Worm (Caenorhabditis elegans) whole organism, L3 larva: ENCODE measurements around the gene srlf-30.

Experiments used
- elt-1 ChIP-seq: fragments of 150-350 bp; optimal IDR thresholded peaks from 2 replicates; lab custom pipeline; 2014; ENCODE audit warnings: missing biosample characterization, missing genetic modification characterization
- mml-1 ChIP-seq: fragments of 150-350 bp; sonication (generic microtip); optimal IDR thresholded peaks from 3 replicates; lab custom pipeline; 2014; ENCODE audit warnings: missing biosample characterization, missing genetic modification characterization
- nfya-1 ChIP-seq: sonication (generic microtip); optimal IDR thresholded peaks from 2 replicates; lab custom pipeline; 2017; ENCODE audit warnings: missing genetic modification characterization, mild to moderate bottlenecking, missing compliant biosample characterization, antibody characterized with exemption, moderate library complexity; ENCODE audit not compliant: insufficient read depth
- nhr-12 ChIP-seq: fragments of 150-350 bp; optimal IDR thresholded peaks from 2 replicates; lab custom pipeline; 2014; ENCODE audit warnings: missing biosample characterization, missing genetic modification characterization
- nhr-237 ChIP-seq: fragments of 150-350 bp; optimal IDR thresholded peaks from 2 replicates; lab custom pipeline; 2014; ENCODE audit warnings: missing biosample characterization, missing genetic modification characterization
- nhr-28 ChIP-seq: fragments of 150-350 bp; optimal IDR thresholded peaks from 2 replicates; lab custom pipeline; 2014; ENCODE audit warnings: missing biosample characterization, missing genetic modification characterization
- snpc-4 ChIP-seq: fragments of 150-350 bp; optimal IDR thresholded peaks from 2 replicates; lab custom pipeline; 2014; ENCODE audit warnings: missing biosample characterization, missing genetic modification characterization
- unc-39 ChIP-seq: sonication (generic microtip); optimal IDR thresholded peaks from 4 replicates; lab custom pipeline; 2017; ENCODE audit warnings: missing biosample characterization, missing genetic modification characterization
- ztf-11 ChIP-seq: fragments of 150-350 bp; optimal IDR thresholded peaks from 2 replicates; lab custom pipeline; 2014; ENCODE audit warnings: missing biosample characterization, missing genetic modification characterization

ce11 chrIV:10855049-10855448 lies 45.1 kb upstream of the srlf-30 start, which contains the start of gene T11G6.3:
- TF ChIP-seq nfya-1 (tag; lab: Kevin White, UChicago) (no peak), ztf-11 (tag; lab: Kevin White, UChicago) (no peak), snpc-4 (tag; lab: Kevin White, UChicago) (no peak), elt-1 (no peak), nhr-237 (tag; lab: Kevin White, UChicago) (no peak), nhr-28 (tag; lab: Kevin White, UChicago) (no peak), mml-1 (tag; lab: Kevin White, UChicago) (no peak), unc-39 (tag; lab: Kevin White, UChicago) (no peak), nhr-12 (tag; lab: Kevin White, UChicago) (no peak)
